Fruit fly (Drosophila melanogaster) whole organism, embryonic: ENCODE data around the gene fbl.

Source experiments
- CG17568 ChIP-seq: fragments of 200-800 bp; sonication (Bioruptor generic); optimal IDR thresholded peaks from 2 replicates; lab custom pipeline; 2018; ENCODE audit warnings: missing biosample characterization, mild to moderate bottlenecking, missing genetic modification characterization, moderate library complexity
- CG1792 ChIP-seq: fragments of 200-800 bp; sonication (Bioruptor generic); optimal IDR thresholded peaks from 2 replicates; lab custom pipeline; 2016; ENCODE audit warnings: missing biosample characterization, missing genetic modification characterization
- CG7928 ChIP-seq: fragments of 200-800 bp; sonication (Bioruptor generic); optimal IDR thresholded peaks from 2 replicates; lab custom pipeline; 2017; ENCODE audit warnings: missing biosample characterization, mild to moderate bottlenecking, missing genetic modification characterization
- PHDP ChIP-seq: fragments of 200-800 bp; sonication (Bioruptor generic); optimal IDR thresholded peaks from 3 replicates; lab custom pipeline; 2018; ENCODE audit warnings: missing biosample characterization, mild to moderate bottlenecking, missing genetic modification characterization, moderate library complexity
- hth ChIP-seq: fragments of >200 bp; optimal IDR thresholded peaks from 2 replicates; lab custom pipeline; 2017; ENCODE audit warnings: inconsistent platforms
- kay ChIP-seq: fragments of 200-800 bp; sonication (Bioruptor generic); optimal IDR thresholded peaks from 2 replicates; lab custom pipeline; 2016; ENCODE audit warnings: missing biosample characterization, missing genetic modification characterization
- ranshi ChIP-seq: fragments of 200-800 bp; sonication (Bioruptor generic); IDR thresholded peaks from 2 replicates; pipeline ENCODE4 v1.3.6; 2022; ENCODE audit warnings: missing biosample characterization, missing genetic modification characterization
- sna ChIP-seq: fragments of 200-800 bp; sonication (Bioruptor generic); IDR thresholded peaks from 2 replicates; pipeline ENCODE4 v1.3.6; 2022; ENCODE audit warnings: missing biosample characterization, missing genetic modification characterization; ENCODE audit not compliant: partially characterized antibody
- unc-4 ChIP-seq: fragments of 200-800 bp; sonication (Bioruptor generic); IDR thresholded peaks from 2 replicates; pipeline ENCODE4 v1.3.6; 2022; ENCODE audit warnings: missing biosample characterization, missing genetic modification characterization; ENCODE audit not compliant: partially characterized antibody

- TF ChIP-seq kay (GFP tag; lab: Kevin White, UChicago): no peak
- no peak for TF ChIP-seq CG17568
- TF ChIP-seq CG7928: no peak
- TF ChIP-seq CG1792 (GFP tag; lab: Kevin White, UChicago): no peak
- TF ChIP-seq PHDP (tag; lab: Kevin White, UChicago): no peak
- no peak for TF ChIP-seq sna (GFP tag; lab: Robert Waterston, UW)
- no peak for TF ChIP-seq unc-4 (GFP tag; lab: Robert Waterston, UW)
- no peak for TF ChIP-seq ranshi
- no peak for TF ChIP-seq hth (lab: Kevin White, UChicago)
Measured at dm6 chr3L:20413304-20413703, 29.1 kb downstream of the fbl start, which contains the start of gene zye.
